Worm (Caenorhabditis elegans): ENCODE measurements around the gene thoc-2.

The thoc-2 gene

DNA sequence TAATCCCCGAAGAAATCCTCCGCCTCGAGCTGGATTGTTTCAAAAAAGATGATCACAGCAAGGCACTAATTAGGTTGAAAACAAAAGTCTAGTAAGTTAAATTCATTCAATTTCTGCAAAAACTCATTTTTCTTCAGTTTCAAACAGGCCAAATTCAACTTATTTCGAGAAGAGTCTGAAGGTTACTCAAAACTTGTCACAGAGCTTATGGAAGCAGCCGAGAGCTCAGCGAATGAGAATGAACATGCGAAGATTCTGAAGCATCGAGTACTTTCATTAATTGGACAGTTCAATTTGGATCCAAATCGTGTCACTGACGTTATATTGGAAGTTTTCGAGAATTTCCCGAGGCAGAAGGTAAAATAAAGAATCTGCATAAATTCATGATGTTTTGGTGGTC is 682 bp downstream of the thoc-2 start:
- TF ChIP-seq egl-27 (tag; optimal IDR thresholded peaks at IDR 0.05) (no peak), nhr-10 (tag; optimal IDR thresholded peaks at IDR 0.05) (no peak), C34F6.9 (tag; optimal IDR thresholded peaks at IDR 0.05) (no peak), R02D3.7 (tag; optimal IDR thresholded peaks at IDR 0.05) (no peak), gmeb-1 (tag; optimal IDR thresholded peaks at IDR 0.05) (no peak), elt-1 (tag; optimal IDR thresholded peaks at IDR 0.05) (no peak), ZK546.5 (tag; optimal IDR thresholded peaks at IDR 0.05) (no peak), ceh-16 (tag; optimal IDR thresholded peaks at IDR 0.05) (no peak), lin-13 (GFP tag; optimal IDR thresholded peaks at IDR 0.05) (no peak), nhr-25 (tag; optimal IDR thresholded peaks at IDR 0.05) (no peak)

DNA sequence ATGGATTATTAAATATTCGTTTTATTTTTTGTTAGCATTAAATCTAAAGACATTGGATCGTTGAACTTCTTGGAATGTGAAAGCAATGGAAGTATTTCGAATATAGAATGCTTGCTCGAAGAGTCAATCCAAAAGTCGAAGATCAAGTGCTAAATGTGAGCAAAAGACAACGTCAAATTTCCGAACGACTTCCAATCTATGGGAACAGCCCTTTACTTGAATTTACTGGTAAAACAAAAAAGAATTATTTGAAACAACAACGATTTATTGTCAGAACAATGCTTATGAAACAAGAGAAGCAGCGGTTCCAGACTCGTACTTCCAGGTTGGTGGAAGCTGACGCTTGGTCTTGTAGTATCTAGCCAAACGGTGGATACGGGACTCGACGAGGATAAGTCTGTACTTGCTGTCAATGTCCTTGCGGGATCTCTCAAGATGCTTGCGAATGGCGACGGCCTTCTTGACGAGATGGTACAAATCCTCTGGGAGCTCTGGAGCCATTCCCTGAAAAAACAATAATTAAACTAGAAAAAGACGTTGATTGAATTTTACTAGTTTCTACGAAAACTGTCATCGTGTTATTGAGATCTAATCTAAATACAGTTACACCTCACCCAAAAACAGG is 6.1 kb downstream of the thoc-2 start:
- TF ChIP-seq blmp-1 (tag; optimal IDR thresholded peaks at IDR 0.05; ENCODE audit: insufficient read depth): no peak

DNA sequence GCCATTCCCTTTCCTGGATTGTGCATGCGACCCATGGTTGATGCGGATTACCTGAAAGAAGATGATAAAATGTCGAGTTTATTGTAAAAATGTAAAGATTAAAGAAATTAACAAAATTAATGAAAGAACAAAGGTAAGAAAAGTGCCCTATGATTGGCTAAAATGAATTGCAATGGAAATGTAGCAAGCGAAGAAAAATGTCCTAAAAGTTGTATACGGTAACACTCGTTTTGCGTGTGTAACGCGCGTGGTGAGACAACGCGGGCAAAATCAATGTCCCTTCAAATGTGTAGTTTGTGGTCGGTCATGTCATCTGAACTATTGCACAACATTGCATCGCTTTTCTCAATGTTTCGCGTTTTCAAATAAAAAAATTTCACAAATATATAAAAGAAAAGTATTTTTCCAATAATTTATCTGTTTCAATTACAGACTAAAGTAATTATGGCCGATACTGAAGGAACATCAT is 7.1 kb downstream of the thoc-2 start, which contains the start of the genes rps-13 and nfx-1:
rps-13 (minus strand) TSS at position 51 of the 469 bp plus-strand sequence.
nfx-1 (plus strand) TSS at position 433 of the 469 bp plus-strand sequence.
- TF ChIP-seq skn-1 (tag; optimal IDR thresholded peaks at IDR 0.05) (peak; percentile 37), ztf-1 (GFP tag; conservative IDR thresholded peaks at IDR 0.05) (no peak), sma-9 (GFP tag; optimal IDR thresholded peaks at IDR 0.05) (peak; percentile 72), sma-9 (tag; optimal IDR thresholded peaks at IDR 0.05) (no peak), ceh-82 (tag; optimal IDR thresholded peaks at IDR 0.05) (peak; percentile 31), mdl-1 (tag; optimal IDR thresholded peaks at IDR 0.05) (peak; percentile 38 to 39), fos-1 (tag; optimal IDR thresholded peaks at IDR 0.05) (peak; percentile 77), nhr-129 (tag; optimal IDR thresholded peaks at IDR 0.05) (peak; percentile 99), nhr-12 (tag; optimal IDR thresholded peaks at IDR 0.05) (no peak), nhr-23 (tag; optimal IDR thresholded peaks at IDR 0.05) (no peak), peb-1 (tag; optimal IDR thresholded peaks at IDR 0.05) (no peak), mab-5 (tag; optimal IDR thresholded peaks at IDR 0.05) (peak; percentile 58), Y55F3AM.14 (GFP tag; optimal IDR thresholded peaks at IDR 0.05) (no peak), aly-2 (tag; optimal IDR thresholded peaks at IDR 0.05) (no peak), unc-39 (tag; optimal IDR thresholded peaks at IDR 0.05) (no peak), lsy-2 (tag; optimal IDR thresholded peaks at IDR 0.05) (peak; percentile 96 to 99), nhr-77 (tag; optimal IDR thresholded peaks at IDR 0.05) (no peak), nhr-6 (tag; optimal IDR thresholded peaks at IDR 0.05) (peak; percentile 32), F13H6.1 (tag; optimal IDR thresholded peaks at IDR 0.05) (peak; percentile 54), unc-62 (GFP tag; optimal IDR thresholded peaks at IDR 0.05) (no peak), zag-1 (tag; optimal IDR thresholded peaks at IDR 0.05) (no peak), snpc-4 (tag; optimal IDR thresholded peaks at IDR 0.05) (no peak), mbf-1 (tag; optimal IDR thresholded peaks at IDR 0.05) (no peak), ZK546.5 (tag; optimal IDR thresholded peaks at IDR 0.05) (peak; percentile 28), nhr-21 (tag; optimal IDR thresholded peaks at IDR 0.05) (peak; percentile 24), ama-1 (optimal IDR thresholded peaks at IDR 0.05) (peak; percentile 27), nhr-11 (tag; optimal IDR thresholded peaks at IDR 0.05) (no peak), lin-11 (tag; optimal IDR thresholded peaks at IDR 0.05) (peak; percentile 61), ceh-16 (tag; optimal IDR thresholded peaks at IDR 0.05) (no peak), crh-2 (tag; optimal IDR thresholded peaks at IDR 0.05) (peak; percentile 83), ztf-4 (tag; optimal IDR thresholded peaks at IDR 0.05) (peak; percentile 40), elt-3 (tag; optimal IDR thresholded peaks at IDR 0.05) (no peak), dmd-4 (tag; optimal IDR thresholded peaks at IDR 0.05) (no peak), lin-13 (GFP tag; optimal IDR thresholded peaks at IDR 0.05) (peak; percentile 79), gmeb-1 (tag; optimal IDR thresholded peaks at IDR 0.05) (peak; percentile 77), blmp-1 (tag; optimal IDR thresholded peaks at IDR 0.05; ENCODE audit: insufficient read depth) (peak; percentile 73), unc-55 (GFP tag; optimal IDR thresholded peaks at IDR 0.05) (peak; percentile 95), C34F6.9 (tag; optimal IDR thresholded peaks at IDR 0.05) (peak; percentile 87), sma-3 (GFP tag; optimal IDR thresholded peaks at IDR 0.05) (peak; percentile 70), elt-1 (tag; optimal IDR thresholded peaks at IDR 0.05) (no peak), nhr-10 (tag; optimal IDR thresholded peaks at IDR 0.05) (peak; percentile 17), alr-1 (tag; optimal IDR thresholded peaks at IDR 0.05) (no peak), egl-27 (tag; optimal IDR thresholded peaks at IDR 0.05) (peak; percentile 2), ztf-11 (tag; optimal IDR thresholded peaks at IDR 0.05) (no peak), nhr-25 (tag; optimal IDR thresholded peaks at IDR 0.05) (peak; percentile 73)
